Worm (Caenorhabditis elegans) whole organism, L4/young adult: ENCODE measurements around the gene fbxb-1.

ENCODE experiments used
- W03F9.2 ChIP-seq: fragments of 150-350 bp; optimal IDR thresholded peaks from 2 replicates; lab custom pipeline; 2014; ENCODE audit warnings: missing biosample characterization, missing genetic modification characterization
- him-1 ChIP-seq: sonication (generic microtip); optimal IDR thresholded peaks from 2 replicates; lab custom pipeline; 2016; ENCODE audit warnings: missing genotype, missing genetic modification reagents, missing genetic modification characterization, missing compliant biosample characterization

DNA sequence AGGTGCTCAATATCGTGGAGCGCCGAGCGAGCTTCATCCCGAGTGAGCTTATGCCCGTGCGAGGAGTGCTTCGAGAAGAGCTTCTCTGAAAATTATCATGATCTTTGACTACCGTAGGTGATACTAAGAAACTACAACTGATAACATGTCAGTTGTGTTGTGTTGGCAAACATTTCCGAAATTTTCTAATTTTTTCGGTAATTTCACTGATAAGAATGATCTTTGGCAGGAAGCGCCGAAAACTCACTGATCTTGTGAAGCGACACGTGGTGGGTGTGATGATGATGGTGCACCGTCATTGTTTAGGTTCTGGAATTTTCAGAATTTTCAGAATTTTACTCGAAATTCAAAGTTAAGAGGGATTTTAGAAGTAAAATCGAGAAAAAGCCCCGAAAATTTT is 36.9 kb upstream of the fbxb-1 start, which contains the start of gene Y39B6A.1:
- no peak for TF ChIP-seq him-1 (tag; lab: Kevin White, UChicago)
- no peak for TF ChIP-seq W03F9.2 (tag; lab: Kevin White, UChicago)
